Fruit fly (Drosophila melanogaster) whole organism: ENCODE results near the gene CG16825.

ENCODE experiments used
- Dll ChIP-seq: fragments of >200 bp; optimal IDR thresholded peaks from 2 replicates; lab custom pipeline; 2017
- pan ChIP-seq: fragments of >200 bp; optimal IDR thresholded peaks from 2 replicates; lab custom pipeline; 2017
- usp ChIP-seq: fragments of >200 bp; optimal IDR thresholded peaks from 2 replicates; lab custom pipeline; 2017; ENCODE audit warnings: missing biosample characterization, missing genetic modification characterization, mixed read lengths

- TF ChIP-seq Dll (lab: Kevin White, UChicago) (no peak), usp (GFP tag; lab: Kevin White, UChicago) (no peak), pan (lab: Kevin White, UChicago) (no peak)
These were observed 38.0 kb upstream of the CG16825 start for dm6 chr2L:13266627-13267026.
